Worm (Caenorhabditis elegans): ENCODE measurements around the gene K02D10.1.

The K02D10.1 gene

ce11 chrIII:8741276-8741860 is 28.0 kb upstream of the K02D10.1 start, which contains the start of gene pdhk-2 (continued):
- TF ChIP-seq ceh-28 (tag; optimal IDR thresholded peaks at IDR 0.05) (no peak), T20F7.1 (GFP tag; optimal IDR thresholded peaks at IDR 0.05) (peak; percentile 89), aly-2 (tag; optimal IDR thresholded peaks at IDR 0.05) (no peak), nhr-41 (GFP tag; IDR thresholded peaks at IDR 0.05) (no peak), F26F4.8 (GFP tag; conservative IDR thresholded peaks at IDR 0.05) (no peak), nhr-77 (tag; optimal IDR thresholded peaks at IDR 0.05) (peak; percentile 73), rbr-2 (tag; optimal IDR thresholded peaks at IDR 0.05) (peak; percentile 90), dve-1 (tag; optimal IDR thresholded peaks at IDR 0.05; ENCODE audit: insufficient read depth) (peak; percentile 97), nhr-11 (tag; optimal IDR thresholded peaks at IDR 0.05) (peak; percentile 72), lin-1 (GFP tag; IDR thresholded peaks at IDR 0.05) (peak; percentile 55; the same call in 1 of the 2 replicates), gei-8 (GFP tag; optimal IDR thresholded peaks at IDR 0.05) (peak; percentile 26), saeg-2 (GFP tag; IDR thresholded peaks at IDR 0.05) (peak; percentile 77; the same call in 1 of the 2 replicates), dmd-9 (GFP tag; IDR thresholded peaks at IDR 0.05) (peak; percentile 82), aha-1 (tag) (peak; percentile 92), nhr-10 (tag; optimal IDR thresholded peaks at IDR 0.05) (no peak), snpc-4 (tag; optimal IDR thresholded peaks at IDR 0.05) (no peak), R02D3.7 (tag; optimal IDR thresholded peaks at IDR 0.05) (no peak), ZK546.5 (tag; optimal IDR thresholded peaks at IDR 0.05) (no peak), dmd-6 (GFP tag; IDR thresholded peaks at IDR 0.05) (peak; percentile 94), F37D6.2 (tag; optimal IDR thresholded peaks at IDR 0.05) (peak; percentile 88), F44E2.7 (GFP tag; IDR thresholded peaks at IDR 0.05) (no peak), skn-1 (tag; optimal IDR thresholded peaks at IDR 0.05) (no peak), ceh-44 (GFP tag; IDR thresholded peaks at IDR 0.05) (0 out of 2 replicates have a peak, but pooled peaks have one; percentile 43), nhr-237 (tag; optimal IDR thresholded peaks at IDR 0.05) (no peak), ceh-62 (tag; optimal IDR thresholded peaks at IDR 0.05) (no peak), unc-130 (GFP tag; optimal IDR thresholded peaks at IDR 0.05) (peak; percentile 53), hlh-11 (tag; optimal IDR thresholded peaks at IDR 0.05) (peak; percentile 94), zag-1 (tag; optimal IDR thresholded peaks at IDR 0.05) (no peak), ceh-82 (tag; optimal IDR thresholded peaks at IDR 0.05) (no peak), nhr-48 (tag; optimal IDR thresholded peaks at IDR 0.05) (peak; percentile 90), pha-4 (GFP tag; IDR thresholded peaks at IDR 0.05) (peak; percentile 80), pha-4 (tag; optimal IDR thresholded peaks at IDR 0.05) (peak; percentile 23), mep-1 (tag; optimal IDR thresholded peaks at IDR 0.05) (peak; percentile 96), T26A8.4 (GFP tag; IDR thresholded peaks at IDR 0.05) (peak; percentile 93), nhr-25 (tag; optimal IDR thresholded peaks at IDR 0.05; ENCODE audit: borderline replicate concordance, insufficient read depth) (peak; percentile 64), mxl-2 (GFP tag; conservative IDR thresholded peaks at IDR 0.05) (no peak), lir-3 (tag; optimal IDR thresholded peaks at IDR 0.05) (peak; percentile 43), daf-8 (GFP tag; IDR thresholded peaks at IDR 0.05) (no peak), ztf-11 (tag; optimal IDR thresholded peaks at IDR 0.05) (no peak), egl-43 (GFP tag; IDR thresholded peaks at IDR 0.05) (no peak), lin-15B (tag; optimal IDR thresholded peaks at IDR 0.05) (peak; percentile 33), jun-1 (tag; optimal IDR thresholded peaks at IDR 0.05) (peak; percentile 83), zfp-3 (GFP tag; conservative IDR thresholded peaks at IDR 0.05) (peak; percentile 92), nhr-42 (GFP tag; IDR thresholded peaks at IDR 0.05) (peak; percentile 76; the same call in 1 of the 2 replicates), ZK337.2 (GFP tag; IDR thresholded peaks at IDR 0.05) (0 out of 2 replicates have a peak, but pooled peaks have one; percentile 44), ama-1 (optimal IDR thresholded peaks at IDR 0.05) (peak; percentile 81), nhr-6 (tag; optimal IDR thresholded peaks at IDR 0.05) (peak; percentile 90), snpc-1.2 (GFP tag; IDR thresholded peaks at IDR 0.05) (no peak; the same call in 1 of the 2 replicates), madf-5 (GFP tag; IDR thresholded peaks at IDR 0.05) (no peak), ceh-20 (GFP tag; IDR thresholded peaks at IDR 0.05) (peak; percentile 90), daf-16 (GFP tag; optimal IDR thresholded peaks at IDR 0.05) (peak in 1 of 2 experiments; percentile 74), daf-16 (tag; optimal IDR thresholded peaks at IDR 0.05) (peak; percentile 68)
